Worm (Caenorhabditis elegans): ENCODE measurements around the gene T19H12.6.

T19H12.6 gene

DNA sequence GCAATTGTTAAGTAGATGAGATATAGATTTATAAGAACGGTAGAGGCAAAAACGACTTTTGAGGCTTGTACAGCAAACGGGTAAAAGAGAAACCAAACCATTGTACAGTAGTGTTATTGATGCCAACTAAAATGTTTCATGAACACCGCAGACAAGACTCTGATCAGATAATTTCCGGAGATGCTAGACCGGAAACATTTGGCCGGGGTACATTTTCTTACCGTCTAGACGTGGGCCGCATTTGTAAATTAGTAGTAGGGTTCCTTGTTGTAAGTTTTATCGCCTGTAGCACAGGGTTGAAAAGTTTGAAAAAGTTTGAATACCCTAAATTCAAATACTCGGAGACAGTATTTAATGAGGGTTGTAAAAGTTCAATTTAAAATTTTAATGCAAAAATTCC lies 3.9 kb upstream of the T19H12.6 start, which contains the start of gene str-32:
TSS of gene str-32 (minus strand) at position 101 of the 400 bp plus-strand sequence.
- TF ChIP-seq php-3 (GFP tag; IDR thresholded peaks at IDR 0.05) (no peak), mxl-2 (GFP tag; conservative IDR thresholded peaks at IDR 0.05) (no peak), hmg-1.1 (GFP tag; IDR thresholded peaks at IDR 0.05) (no peak), pha-4 (GFP tag; IDR thresholded peaks at IDR 0.05) (no peak), pha-4 (tag; optimal IDR thresholded peaks at IDR 0.05) (no peak), ZK337.2 (GFP tag; IDR thresholded peaks at IDR 0.05) (no peak), lin-38 (GFP tag; IDR thresholded peaks at IDR 0.05) (no peak), mdl-1 (tag; optimal IDR thresholded peaks at IDR 0.05) (no peak), Y5F2A.4 (GFP tag; optimal IDR thresholded peaks at IDR 0.05) (no peak), nhr-102 (tag; optimal IDR thresholded peaks at IDR 0.05) (no peak), aha-1 (tag) (no peak)

DNA sequence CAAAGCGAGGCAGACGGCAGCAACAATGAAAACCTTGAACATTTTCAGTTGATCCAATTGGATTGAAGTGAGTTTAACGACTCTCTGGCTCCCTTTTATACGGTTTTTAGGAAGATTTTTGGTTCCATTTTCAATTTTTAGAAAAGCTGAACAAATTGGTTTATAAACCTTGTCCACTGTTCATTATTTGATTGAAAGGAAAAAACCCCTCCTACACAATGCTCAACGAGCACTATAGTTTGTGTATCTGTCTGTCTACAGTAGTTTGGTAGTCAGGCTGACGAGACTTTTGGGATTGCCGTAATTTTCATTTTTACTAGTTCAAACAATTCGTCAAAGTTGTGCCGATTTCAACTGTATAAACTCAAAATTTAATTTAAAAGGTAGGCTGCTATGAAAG lies 1.8 kb upstream of the T19H12.6 start, which contains the start of gene T19H12.15:
TSS of gene T19H12.15 (minus strand) at position 101 of the 400 bp plus-strand sequence.
- TF ChIP-seq spr-3 (GFP tag; optimal IDR thresholded peaks at IDR 0.05) (no peak), hif-1 (tag; optimal IDR thresholded peaks at IDR 0.05) (no peak), Y48G9A.11 (GFP tag; IDR thresholded peaks at IDR 0.05) (no peak), mxl-2 (GFP tag; conservative IDR thresholded peaks at IDR 0.05) (no peak), sdz-12 (GFP tag; optimal IDR thresholded peaks at IDR 0.05) (no peak), ztf-11 (tag; optimal IDR thresholded peaks at IDR 0.05) (no peak), cey-2 (tag; optimal IDR thresholded peaks at IDR 0.05; ENCODE audit: borderline replicate concordance, insufficient read depth) (no peak), lsy-2 (tag; optimal IDR thresholded peaks at IDR 0.05) (no peak), nhr-237 (tag; optimal IDR thresholded peaks at IDR 0.05) (no peak), egl-43 (GFP tag; IDR thresholded peaks at IDR 0.05) (no peak), hlh-30 (tag; optimal IDR thresholded peaks at IDR 0.05; ENCODE audit: insufficient read depth) (no peak), mes-2 (tag; optimal IDR thresholded peaks at IDR 0.05; ENCODE audit: poor library complexity, severe bottlenecking) (no peak), lir-3 (tag; optimal IDR thresholded peaks at IDR 0.05) (no peak), unc-130 (GFP tag; optimal IDR thresholded peaks at IDR 0.05) (no peak), tra-1 (GFP tag; IDR thresholded peaks at IDR 0.05) (no peak), php-3 (GFP tag; IDR thresholded peaks at IDR 0.05) (no peak), nhr-111 (GFP tag; optimal IDR thresholded peaks at IDR 0.05) (no peak), F44E2.7 (GFP tag; IDR thresholded peaks at IDR 0.05) (no peak), ZK337.2 (GFP tag; IDR thresholded peaks at IDR 0.05) (no peak)

DNA sequence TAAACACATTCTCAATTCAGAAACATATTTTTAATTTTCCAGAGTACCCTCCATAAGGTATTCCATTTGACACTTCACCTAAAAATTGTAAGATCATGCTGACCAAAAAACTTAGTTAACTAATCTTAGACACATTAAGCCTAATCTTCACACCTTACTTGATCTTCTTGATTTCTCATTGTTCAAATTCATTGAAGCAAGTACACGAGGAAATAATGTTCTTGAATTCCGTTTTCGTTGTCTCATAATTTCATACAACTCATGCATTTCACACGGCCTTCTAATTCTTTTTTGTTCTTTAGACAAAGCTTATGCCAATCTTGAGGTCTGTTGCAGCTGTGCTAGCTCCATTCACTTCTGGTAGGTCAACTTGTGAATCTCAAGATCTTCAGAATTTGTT lies 5.5 kb downstream of the T19H12.6 start, which contains the start of gene srd-33:
TSS of gene srd-33 (plus strand) at position 301 of the 400 bp plus-strand sequence.
- no peak for TF ChIP-seq lin-15B (tag; optimal IDR thresholded peaks at IDR 0.05)
- no peak for TF ChIP-seq D1046.2 (GFP tag; IDR thresholded peaks at IDR 0.05)
- no peak for TF ChIP-seq hmg-1.1 (GFP tag; IDR thresholded peaks at IDR 0.05)
- no peak for TF ChIP-seq ceh-20 (GFP tag; IDR thresholded peaks at IDR 0.05)
- TF ChIP-seq mdt-29 (GFP tag; IDR thresholded peaks at IDR 0.05) = no peak
- TF ChIP-seq Y5F2A.4 (GFP tag; optimal IDR thresholded peaks at IDR 0.05) = no peak
- TF ChIP-seq lin-1 (GFP tag; IDR thresholded peaks at IDR 0.05) = no peak
- no peak for TF ChIP-seq nhr-237 (tag; optimal IDR thresholded peaks at IDR 0.05)
- no peak for TF ChIP-seq attf-4 (tag; optimal IDR thresholded peaks at IDR 0.05)
- TF ChIP-seq F26F4.8 (GFP tag; conservative IDR thresholded peaks at IDR 0.05) = no peak
- TF ChIP-seq tra-1 (GFP tag; IDR thresholded peaks at IDR 0.05) = no peak
- TF ChIP-seq aha-1 (tag) = no peak
- no peak for TF ChIP-seq T26A8.4 (GFP tag; IDR thresholded peaks at IDR 0.05)
- TF ChIP-seq lin-13 (GFP tag; optimal IDR thresholded peaks at IDR 0.05) = no peak
- TF ChIP-seq madf-5 (GFP tag; IDR thresholded peaks at IDR 0.05) = no peak
- TF ChIP-seq Y48G9A.11 (GFP tag; IDR thresholded peaks at IDR 0.05) = no peak
- TF ChIP-seq spr-3 (GFP tag; optimal IDR thresholded peaks at IDR 0.05) = no peak
- TF ChIP-seq mep-1 (tag; optimal IDR thresholded peaks at IDR 0.05) = no peak
